Fruit fly (Drosophila melanogaster): ENCODE data around the gene CG32599.

dm6 chrX:14214505-14215449, 28.7 kb upstream of the CG32599 start:
- TF ChIP-seq psq (optimal IDR thresholded peaks at IDR 0.05) (no peak), pan (optimal IDR thresholded peaks at IDR 0.05) (no peak), EcR (GFP tag; optimal IDR thresholded peaks at IDR 0.05) (no peak), usp (GFP tag; optimal IDR thresholded peaks at IDR 0.05) (no peak)
